Worm (Caenorhabditis elegans) whole organism, L3 larva: ENCODE measurements around the gene T24E12.3.

Source experiments
- ZK546.5 ChIP-seq: sonication (generic microtip); optimal IDR thresholded peaks from 2 replicates; lab custom pipeline; 2017; ENCODE audit warnings: missing biosample characterization, missing genetic modification characterization
- ama-1 ChIP-seq: fragments of 150-350 bp; optimal IDR thresholded peaks from 2 replicates; lab custom pipeline; 2018
- elt-2 ChIP-seq: sonication (generic microtip); optimal IDR thresholded peaks from 2 replicates; lab custom pipeline; 2016; ENCODE audit warnings: missing genetic modification reagents, mild to moderate bottlenecking, missing genetic modification characterization, missing compliant biosample characterization
- jun-1 ChIP-seq: fragments of 150-350 bp; optimal IDR thresholded peaks from 2 replicates; lab custom pipeline; 2014; ENCODE audit warnings: missing biosample characterization, missing genetic modification reagents, missing genetic modification characterization
- lin-15B ChIP-seq: fragments of 150-350 bp; optimal IDR thresholded peaks from 2 replicates; lab custom pipeline; 2014; ENCODE audit warnings: missing biosample characterization, missing genetic modification characterization
- nhr-12 ChIP-seq: fragments of 150-350 bp; optimal IDR thresholded peaks from 2 replicates; lab custom pipeline; 2014; ENCODE audit warnings: missing biosample characterization, missing genetic modification characterization
- nhr-77 ChIP-seq: fragments of 150-350 bp; optimal IDR thresholded peaks from 2 replicates; lab custom pipeline; 2014; ENCODE audit warnings: missing biosample characterization, missing genetic modification characterization
- sea-2 ChIP-seq: fragments of 150-350 bp; sonication (generic microtip); optimal IDR thresholded peaks from 4 replicates; lab custom pipeline; 2014; ENCODE audit warnings: missing biosample characterization, missing genetic modification reagents, missing genetic modification characterization
- snpc-4 ChIP-seq: fragments of 150-350 bp; optimal IDR thresholded peaks from 2 replicates; lab custom pipeline; 2014; ENCODE audit warnings: missing biosample characterization, missing genetic modification characterization
- unc-62 ChIP-seq: fragments of 150-350 bp; sonication (generic microtip); optimal IDR thresholded peaks from 4 replicates; lab custom pipeline; 2014; ENCODE audit warnings: missing biosample characterization, missing genetic modification reagents, missing genetic modification characterization
- ztf-11 ChIP-seq: fragments of 150-350 bp; optimal IDR thresholded peaks from 2 replicates; lab custom pipeline; 2014; ENCODE audit warnings: missing biosample characterization, missing genetic modification characterization
- ztf-4 ChIP-seq: fragments of 150-350 bp; optimal IDR thresholded peaks from 2 replicates; lab custom pipeline; 2014; ENCODE audit warnings: missing biosample characterization, missing genetic modification characterization

DNA sequence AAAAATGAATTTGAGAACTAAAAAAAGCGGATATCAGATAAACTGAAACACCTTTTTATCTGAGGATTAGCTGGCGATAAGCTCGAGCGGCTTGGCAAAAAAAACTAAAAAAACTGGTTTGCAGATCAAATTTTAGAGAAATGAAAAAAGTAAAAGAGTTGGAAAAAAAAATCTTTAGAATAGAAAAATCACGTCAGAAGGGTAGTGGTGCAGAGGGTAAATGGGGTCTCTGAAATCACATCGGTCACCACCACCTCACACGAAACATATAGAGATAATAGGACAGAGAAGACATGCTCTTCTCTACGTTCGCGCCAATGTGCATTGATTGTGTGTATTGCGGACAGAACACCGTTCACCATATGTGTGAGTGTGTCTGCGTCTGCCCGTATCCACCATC is 5.4 kb downstream of the T24E12.3 start:
- TF ChIP-seq ztf-4 (tag; lab: Kevin White, UChicago) = no peak
- no peak for TF ChIP-seq lin-15B (tag; lab: Kevin White, UChicago)
- no peak for TF ChIP-seq unc-62 (GFP tag; lab: Kevin White, UChicago)
- no peak for TF ChIP-seq ama-1
- no peak for TF ChIP-seq elt-2
- no peak for TF ChIP-seq snpc-4 (tag; lab: Kevin White, UChicago)
- TF ChIP-seq nhr-12 (tag; lab: Kevin White, UChicago) = no peak
- TF ChIP-seq ztf-11 (tag; lab: Kevin White, UChicago) = no peak
- no peak for TF ChIP-seq jun-1 (tag; lab: Kevin White, UChicago)
- no peak for TF ChIP-seq nhr-77 (tag; lab: Kevin White, UChicago)
- no peak for TF ChIP-seq ZK546.5
- no peak for TF ChIP-seq sea-2 (GFP tag; lab: Kevin White, UChicago)
